Worm (Caenorhabditis elegans) whole organism, young adult: Measurements from ENCODE around the gene F01G4.6.

Experiments used
- B0336.3 ChIP-seq: fragments of 200-800 bp; sonication (Bioruptor generic); IDR thresholded peaks from 2 replicates; pipeline ENCODE4 v1.3.6; 2022; ENCODE audit warnings: missing genetic modification characterization, missing compliant biosample characterization
- C17E4.6 ChIP-seq: fragments of 200-800 bp; sonication (Bioruptor generic); IDR thresholded peaks from 2 replicates; pipeline ENCODE4 v1.3.6; 2022; ENCODE audit warnings: missing genetic modification reagents, missing genetic modification characterization, missing compliant biosample characterization
- F10E7.11 ChIP-seq: sonication (generic microtip); optimal IDR thresholded peaks from 2 replicates; lab custom pipeline; 2017; ENCODE audit warnings: mild to moderate bottlenecking, missing genetic modification characterization, moderate library complexity, missing compliant biosample characterization
- F23B12.7 ChIP-seq: sonication (generic microtip); optimal IDR thresholded peaks from 2 replicates; lab custom pipeline; 2017; ENCODE audit warnings: missing genetic modification characterization, mild to moderate bottlenecking, missing compliant biosample characterization, antibody characterized with exemption, moderate library complexity; ENCODE audit not compliant: insufficient read depth
- F37B4.10 ChIP-seq: fragments of 200-800 bp; sonication (Bioruptor generic); IDR thresholded peaks from 2 replicates; pipeline ENCODE4 v1.3.6; 2022; ENCODE audit warnings: missing genetic modification characterization, missing compliant biosample characterization
- F49E8.2 ChIP-seq: sonication (generic microtip); optimal IDR thresholded peaks from 3 replicates; lab custom pipeline; 2017; ENCODE audit warnings: missing genetic modification characterization, mild to moderate bottlenecking, missing compliant biosample characterization, antibody characterized with exemption, moderate library complexity; ENCODE audit not compliant: insufficient read depth
- F52B5.7 ChIP-seq: sonication (generic microtip); optimal IDR thresholded peaks from 2 replicates; lab custom pipeline; 2016; ENCODE audit warnings: mild to moderate bottlenecking, missing genetic modification characterization, missing compliant biosample characterization
- F57C9.4 ChIP-seq: sonication (generic microtip); optimal IDR thresholded peaks from 2 replicates; lab custom pipeline; 2017; ENCODE audit warnings: mild to moderate bottlenecking, missing genetic modification characterization, missing compliant biosample characterization
- K12H6.12 ChIP-seq: fragments of 200-800 bp; sonication (Bioruptor generic); optimal IDR thresholded peaks from 2 replicates; lab custom pipeline; 2018; ENCODE audit warnings: mild to moderate bottlenecking, missing genetic modification characterization, missing compliant biosample characterization
- T07F8.4 ChIP-seq: sonication (generic microtip); optimal IDR thresholded peaks from 2 replicates; lab custom pipeline; 2016; ENCODE audit warnings: mild to moderate bottlenecking, missing genetic modification characterization, moderate library complexity, missing compliant biosample characterization
- Y67H2A.10 ChIP-seq: fragments of 200-800 bp; sonication (Bioruptor generic); conservative IDR thresholded peaks from 2 replicates; pipeline ENCODE4 v1.3.6; 2022; ENCODE audit warnings: missing genetic modification reagents, missing genetic modification characterization, missing compliant biosample characterization
- ZK185.1 ChIP-seq: sonication (generic microtip); optimal IDR thresholded peaks from 2 replicates; lab custom pipeline; 2016; ENCODE audit warnings: mild to moderate bottlenecking, missing genetic modification characterization, missing compliant biosample characterization; ENCODE audit not compliant: poor library complexity, severe bottlenecking
- ama-1 ChIP-seq, 3 experiments: fragments of 150-350 bp in 1 of 3; sonication (generic microtip) in 2 of 3; optimal IDR thresholded peaks; 2 replicates each; lab custom pipeline; 2014 to 2018; ENCODE audit warnings: missing biosample characterization in 2 of 3, missing genetic modification characterization in 2 of 3, missing genetic modification reagents in 2 of 3
- aptf-3 ChIP-seq: fragments of 200-800 bp; sonication (Bioruptor generic); IDR thresholded peaks from 2 replicates; pipeline ENCODE4 v1.3.6; 2022; ENCODE audit warnings: missing genetic modification characterization, missing compliant biosample characterization
- atf-7 ChIP-seq: sonication (generic microtip); optimal IDR thresholded peaks from 2 replicates; lab custom pipeline; 2017; ENCODE audit warnings: mild to moderate bottlenecking, missing genetic modification characterization, missing compliant biosample characterization
- attf-6 ChIP-seq: fragments of 200-800 bp; sonication (Bioruptor generic); IDR thresholded peaks from 2 replicates; pipeline ENCODE4 v1.3.6; 2022; ENCODE audit warnings: missing genetic modification reagents, missing genetic modification characterization, missing compliant biosample characterization
- ceh-100 ChIP-seq: fragments of 200-800 bp; sonication (Bioruptor generic); IDR thresholded peaks from 2 replicates; pipeline ENCODE4 v1.3.6; 2022; ENCODE audit warnings: missing genetic modification reagents, missing genetic modification characterization, missing compliant biosample characterization
- ceh-79 ChIP-seq: sonication (generic microtip); optimal IDR thresholded peaks from 2 replicates; lab custom pipeline; 2017; ENCODE audit warnings: mild to moderate bottlenecking, missing genetic modification characterization, missing compliant biosample characterization
- dpl-1 ChIP-seq: fragments of 150-350 bp; optimal IDR thresholded peaks from 2 replicates; lab custom pipeline; 2014; ENCODE audit warnings: missing biosample characterization, missing genetic modification reagents, missing genetic modification characterization
- efl-1 ChIP-seq: fragments of 150-350 bp; optimal IDR thresholded peaks from 2 replicates; lab custom pipeline; 2014; ENCODE audit warnings: missing biosample characterization, missing genetic modification reagents, missing genetic modification characterization
- egrh-3 ChIP-seq: fragments of 200-800 bp; sonication (Bioruptor generic); IDR thresholded peaks from 2 replicates; pipeline ENCODE4 v1.3.6; 2022; ENCODE audit warnings: missing genetic modification reagents, missing genetic modification characterization, missing compliant biosample characterization
- gei-17 ChIP-seq: fragments of 200-800 bp; sonication (Bioruptor generic); optimal IDR thresholded peaks from 2 replicates; lab custom pipeline; 2018; ENCODE audit warnings: mild to moderate bottlenecking, missing genetic modification characterization, missing compliant biosample characterization
- hrde-1 ChIP-seq: sonication (generic microtip); optimal IDR thresholded peaks from 2 replicates; lab custom pipeline; 2016; ENCODE audit warnings: missing genetic modification characterization, mild to moderate bottlenecking, missing compliant biosample characterization, moderate library complexity, missing genotype, missing genetic modification reagents, borderline replicate concordance
- hsf-1 ChIP-seq: fragments of 200-800 bp; sonication (Bioruptor generic); IDR thresholded peaks from 2 replicates; pipeline ENCODE4 v1.3.6; 2022; ENCODE audit warnings: missing genetic modification reagents, missing genetic modification characterization, missing compliant biosample characterization
- let-526 ChIP-seq: fragments of 200-800 bp; sonication (Bioruptor generic); IDR thresholded peaks from 2 replicates; pipeline ENCODE4 v1.3.6; 2022; ENCODE audit warnings: missing genetic modification reagents, missing genetic modification characterization, missing compliant biosample characterization
- let-607 ChIP-seq, 2 experiments: fragments of 200-800 bp in 1 of 2; sonication (Bioruptor generic) in 1 of 2; sonication (generic microtip) in 1 of 2; optimal IDR thresholded peaks; 2 replicates each; lab custom pipeline; 2016 to 2018; ENCODE audit warnings: mild to moderate bottlenecking in 2 of 2, missing compliant biosample characterization in 2 of 2, missing genetic modification characterization in 2 of 2, moderate library complexity in 2 of 2, missing genotype in 1 of 2
- lin-26 ChIP-seq: fragments of 200-800 bp; sonication (Bioruptor generic); IDR thresholded peaks from 2 replicates; pipeline ENCODE4 v1.3.6; 2022; ENCODE audit warnings: missing genetic modification reagents, missing genetic modification characterization, missing compliant biosample characterization
- lin-35 ChIP-seq, 3 experiments: fragments of 150-350 bp in 2 of 3; sonication (generic microtip) in 1 of 3; optimal IDR thresholded peaks; 2 replicates each; lab custom pipeline; 2014 to 2018; ENCODE audit warnings: missing biosample characterization in 3 of 3, missing genetic modification characterization in 3 of 3, missing genetic modification reagents in 3 of 3
- lin-54 ChIP-seq: fragments of 200-800 bp; sonication (Bioruptor generic); optimal IDR thresholded peaks from 2 replicates; lab custom pipeline; 2018; ENCODE audit warnings: mild to moderate bottlenecking, missing genetic modification characterization, missing compliant biosample characterization
- lsl-1 ChIP-seq: fragments of 200-800 bp; sonication (Bioruptor generic); optimal IDR thresholded peaks from 2 replicates; lab custom pipeline; 2018; ENCODE audit warnings: mild to moderate bottlenecking, missing genetic modification characterization, moderate library complexity, missing compliant biosample characterization
- lsy-27 ChIP-seq: sonication (generic microtip); optimal IDR thresholded peaks from 2 replicates; lab custom pipeline; 2017; ENCODE audit warnings: missing genetic modification characterization, mild to moderate bottlenecking, missing compliant biosample characterization, antibody characterized with exemption, missing genotype, borderline replicate concordance; ENCODE audit not compliant: insufficient read depth
- madf-8 ChIP-seq: fragments of 200-800 bp; sonication (Bioruptor generic); conservative IDR thresholded peaks from 2 replicates; pipeline ENCODE4 v1.3.6; 2022; ENCODE audit warnings: missing genetic modification reagents, missing genetic modification characterization, missing compliant biosample characterization
- mxl-1 ChIP-seq: sonication (generic microtip); optimal IDR thresholded peaks from 2 replicates; lab custom pipeline; 2016; ENCODE audit warnings: missing genetic modification characterization, missing compliant biosample characterization
- nfya-1 ChIP-seq: sonication (generic microtip); optimal IDR thresholded peaks from 2 replicates; lab custom pipeline; 2017; ENCODE audit warnings: antibody characterized with exemption, missing compliant biosample characterization, missing genetic modification characterization, borderline replicate concordance; ENCODE audit not compliant: insufficient read depth
- nfyb-1 ChIP-seq: fragments of 200-800 bp; sonication (Bioruptor generic); IDR thresholded peaks from 2 replicates; pipeline ENCODE4 v1.3.6; 2022; ENCODE audit warnings: missing genetic modification reagents, missing genetic modification characterization, missing compliant biosample characterization
- nhr-27 ChIP-seq: fragments of 200-800 bp; sonication (Bioruptor generic); optimal IDR thresholded peaks from 2 replicates; lab custom pipeline; 2018; ENCODE audit warnings: mild to moderate bottlenecking, missing genetic modification characterization, moderate library complexity, missing compliant biosample characterization
- nhr-80 ChIP-seq: sonication (generic microtip); optimal IDR thresholded peaks from 2 replicates; lab custom pipeline; 2016; ENCODE audit warnings: missing genetic modification characterization, missing compliant biosample characterization
- rcor-1 ChIP-seq: fragments of 200-800 bp; sonication (Bioruptor generic); IDR thresholded peaks from 2 replicates; pipeline ENCODE4 v1.3.6; 2022; ENCODE audit warnings: missing genetic modification reagents, missing genetic modification characterization, missing compliant biosample characterization
- snpc-1.1 ChIP-seq: sonication (generic microtip); optimal IDR thresholded peaks from 2 replicates; lab custom pipeline; 2017; ENCODE audit warnings: missing genetic modification characterization, mild to moderate bottlenecking, missing compliant biosample characterization, antibody characterized with exemption, moderate library complexity, missing genotype, missing genetic modification reagents; ENCODE audit not compliant: insufficient read depth
- snpc-1.3 ChIP-seq: sonication (generic microtip); optimal IDR thresholded peaks from 2 replicates; lab custom pipeline; 2017; ENCODE audit warnings: missing genetic modification characterization, mild to moderate bottlenecking, missing compliant biosample characterization, antibody characterized with exemption, moderate library complexity, missing genotype, missing genetic modification reagents; ENCODE audit not compliant: insufficient read depth
- somi-1 ChIP-seq: fragments of 200-800 bp; sonication (Bioruptor generic); optimal IDR thresholded peaks from 2 replicates; lab custom pipeline; 2018; ENCODE audit warnings: mild to moderate bottlenecking, missing genetic modification characterization, missing compliant biosample characterization
- unc-130 ChIP-seq: sonication (generic microtip); optimal IDR thresholded peaks from 2 replicates; lab custom pipeline; 2016; ENCODE audit warnings: missing genetic modification reagents, missing genetic modification characterization, missing compliant biosample characterization
- xnd-1 ChIP-seq: sonication (generic microtip); optimal IDR thresholded peaks from 2 replicates; lab custom pipeline; 2016; ENCODE audit warnings: missing genotype, missing genetic modification reagents, missing genetic modification characterization, missing compliant biosample characterization
- zim-3 ChIP-seq: sonication (generic microtip); optimal IDR thresholded peaks from 2 replicates; lab custom pipeline; 2017; ENCODE audit warnings: mild to moderate bottlenecking, missing genetic modification characterization, moderate library complexity, missing compliant biosample characterization
- ztf-25 ChIP-seq: fragments of 200-800 bp; sonication (Bioruptor generic); IDR thresholded peaks from 2 replicates; pipeline ENCODE4 v1.3.6; 2022; ENCODE audit warnings: missing genetic modification reagents, missing genetic modification characterization, missing compliant biosample characterization
- ztf-26 ChIP-seq: sonication (generic microtip); optimal IDR thresholded peaks from 2 replicates; lab custom pipeline; 2017; ENCODE audit warnings: missing genetic modification characterization, missing compliant biosample characterization
- ztf-6 ChIP-seq: fragments of 200-800 bp; sonication (Bioruptor generic); IDR thresholded peaks from 2 replicates; pipeline ENCODE4 v1.3.6; 2022; ENCODE audit warnings: missing genetic modification reagents, missing genetic modification characterization, missing compliant biosample characterization

The F01G4.6 gene

ce11 chrIV:11148788-11149366 is 427 bp downstream of the F01G4.6 start (continued):
- TF ChIP-seq unc-130 (GFP tag; lab: Kevin White, UChicago) (no peak), F23B12.7 (tag; lab: Kevin White, UChicago) (no peak), F37B4.10 (no peak), ZK185.1 (no peak), hsf-1 (no peak), T07F8.4 (no peak), hrde-1 (no peak), lsy-27 (no peak), nhr-80 (tag; lab: Kevin White, UChicago) (no peak), nfya-1 (tag; lab: Kevin White, UChicago) (no peak), efl-1 (no peak), gei-17 (no peak), F10E7.11 (tag; lab: Kevin White, UChicago) (no peak), attf-6 (no peak), let-526 (no peak), zim-3 (tag; lab: Kevin White, UChicago) (no peak), ztf-25 (GFP tag; lab: Robert Waterston, UW) (no peak), madf-8 (GFP tag; lab: Robert Waterston, UW) (no peak), aptf-3 (GFP tag; lab: Robert Waterston, UW) (no peak), ceh-79 (tag; lab: Kevin White, UChicago) (no peak), ztf-26 (tag; lab: Kevin White, UChicago) (no peak), let-607 (tag; optimal IDR thresholded peaks at IDR 0.05; lab: Kevin White, UChicago) (peak in 1 of 2 experiments; percentile 46), F57C9.4 (no peak), egrh-3 (no peak), F49E8.2 (tag; lab: Kevin White, UChicago) (no peak), rcor-1 (GFP tag; lab: Robert Waterston, UW) (no peak), lin-26 (GFP tag; lab: Robert Waterston, UW) (no peak), F52B5.7 (tag; lab: Kevin White, UChicago) (no peak), lsl-1 (no peak)

DNA sequence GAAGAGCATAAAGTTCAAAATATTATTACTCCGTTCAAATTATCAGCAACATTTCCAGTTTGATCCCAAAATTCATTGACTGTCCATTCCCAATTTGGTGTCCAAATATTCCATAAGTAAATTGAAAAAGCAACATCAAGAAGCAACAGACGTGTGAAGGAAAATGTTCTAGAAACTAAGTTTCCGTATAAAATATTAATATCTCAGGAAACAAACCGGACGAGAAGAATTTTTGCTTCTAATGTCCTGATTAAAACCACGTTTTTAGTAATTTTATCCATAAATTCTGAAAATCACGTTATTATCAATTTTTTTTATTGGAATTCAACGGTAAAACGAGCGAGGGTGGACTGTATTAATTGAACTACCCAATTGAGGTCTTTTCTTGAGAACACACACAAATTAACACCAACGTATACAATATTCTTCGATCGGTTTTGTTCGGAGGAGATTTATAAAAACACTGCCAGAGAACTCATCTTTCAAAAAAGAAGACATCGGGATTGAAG is 2.3 kb downstream of the F01G4.6 start, which contains the start of gene pigq-1:
TSS of gene pigq-1 (minus strand) at position 286 of the 509 bp plus-strand sequence.
- TF ChIP-seq nfyb-1 (GFP tag; lab: Robert Waterston, UW) = peak; percentile 71; the same call in 1 of the 2 replicates
- peak; percentile 14 for TF ChIP-seq somi-1 (GFP tag; lab: Kevin White, UChicago)
- TF ChIP-seq ceh-100 = 0 out of 2 replicates have a peak, but pooled peaks have one; percentile 25
- no peak for TF ChIP-seq dpl-1 (GFP tag; lab: Kevin White, UChicago)
- TF ChIP-seq snpc-1.1 (tag; lab: Kevin White, UChicago) = peak; percentile 51
- peak; percentile 39 for TF ChIP-seq ztf-26 (tag; lab: Kevin White, UChicago)
- TF ChIP-seq ztf-6 = no peak
- peak; percentile 30 for TF ChIP-seq nhr-27 (tag; lab: Kevin White, UChicago)
- peak; percentile 72 for TF ChIP-seq snpc-1.3 (tag; lab: Kevin White, UChicago)
- no peak for TF ChIP-seq rcor-1 (GFP tag; lab: Robert Waterston, UW)
- peak; percentile 28 for TF ChIP-seq xnd-1 (tag; lab: Kevin White, UChicago)
- TF ChIP-seq B0336.3 = peak; percentile 81; the same call in 1 of the 2 replicates
- TF ChIP-seq C17E4.6 = 0 out of 2 replicates have a peak, but pooled peaks have one; percentile 6
- no peak for TF ChIP-seq lin-54 (GFP tag; lab: Kevin White, UChicago)
- TF ChIP-seq ama-1 (optimal IDR thresholded peaks at IDR 0.05; lab: Kevin White, UChicago) = peak; percentile 90
- no peak for TF ChIP-seq ama-1 (GFP tag; optimal IDR thresholded peaks at IDR 0.05; lab: Kevin White, UChicago)
- TF ChIP-seq K12H6.12 (tag; lab: Kevin White, UChicago) = no peak
- peak in 2 of 3 experiments; percentile 23 to 58 for TF ChIP-seq lin-35 (GFP tag; optimal IDR thresholded peaks at IDR 0.05; lab: Kevin White, UChicago)
- TF ChIP-seq Y67H2A.10 (GFP tag; lab: Robert Waterston, UW) = no peak
- peak; percentile 22 for TF ChIP-seq mxl-1
- peak; percentile 71 for TF ChIP-seq atf-7 (tag; lab: Kevin White, UChicago)
- peak; percentile 63 for TF ChIP-seq lin-26 (GFP tag; lab: Robert Waterston, UW)
- peak; percentile 80 for TF ChIP-seq F57C9.4
